Fruit fly (Drosophila melanogaster) whole organism, prepupa: Measurements from ENCODE around the gene stv.
A peak's percentile ranks its signal among the peaks of the same experiment; 100 is the strongest.

ENCODE experiments used
- Blimp-1 ChIP-seq: fragments of 200-800 bp; sonication (Bioruptor generic); optimal IDR thresholded peaks from 3 replicates; lab custom pipeline; 2017; ENCODE audit warnings: missing biosample characterization, missing genetic modification characterization, mild to moderate bottlenecking, moderate library complexity, missing genetic modification reagents
- CG11762 ChIP-seq: fragments of 200-800 bp; sonication (Bioruptor generic); optimal IDR thresholded peaks from 3 replicates; lab custom pipeline; 2016; ENCODE audit warnings: missing biosample characterization, missing genetic modification characterization; ENCODE audit not compliant: insufficient read depth
- CG15336 ChIP-seq: fragments of 200-800 bp; sonication (Bioruptor generic); IDR thresholded peaks from 2 replicates; pipeline ENCODE4 v1.3.6; 2022; ENCODE audit warnings: missing biosample characterization, missing genetic modification characterization
- CG34406 ChIP-seq: fragments of 200-800 bp; sonication (Bioruptor generic); optimal IDR thresholded peaks from 3 replicates; lab custom pipeline; 2016; ENCODE audit warnings: missing biosample characterization, missing genetic modification characterization
- CG6808 ChIP-seq: fragments of 200-800 bp; sonication (Bioruptor generic); optimal IDR thresholded peaks from 3 replicates; lab custom pipeline; 2017; ENCODE audit warnings: missing biosample characterization, missing genetic modification characterization, mild to moderate bottlenecking, moderate library complexity, missing genetic modification reagents
- CG6854 ChIP-seq: fragments of 200-800 bp; sonication (Bioruptor generic); optimal IDR thresholded peaks from 2 replicates; lab custom pipeline; 2017; ENCODE audit warnings: missing biosample characterization, mild to moderate bottlenecking, missing genetic modification characterization
- Gug ChIP-seq: fragments of 200-800 bp; sonication (Bioruptor generic); IDR thresholded peaks from 2 replicates; pipeline ENCODE4 v1.3.6; 2022; ENCODE audit warnings: missing biosample characterization, missing genetic modification characterization
- Hr39 ChIP-seq: fragments of 200-800 bp; sonication (Bioruptor generic); optimal IDR thresholded peaks from 2 replicates; lab custom pipeline; 2016; ENCODE audit warnings: missing biosample characterization, missing genetic modification characterization
- OdsH ChIP-seq: fragments of 200-800 bp; sonication (Bioruptor generic); optimal IDR thresholded peaks from 3 replicates; lab custom pipeline; 2016; ENCODE audit warnings: missing biosample characterization, missing genetic modification characterization
- Smox ChIP-seq: fragments of 200-800 bp; sonication (Bioruptor generic); optimal IDR thresholded peaks from 3 replicates; lab custom pipeline; 2016; ENCODE audit warnings: missing biosample characterization, missing genetic modification characterization
- dsx ChIP-seq: fragments of 200-800 bp; optimal IDR thresholded peaks from 3 replicates; lab custom pipeline; 2019; ENCODE audit warnings: missing biosample characterization, mild to moderate bottlenecking, missing genetic modification characterization, moderate library complexity; ENCODE audit not compliant: poor library complexity, severe bottlenecking
- fd85E ChIP-seq: fragments of 200-800 bp; sonication (Bioruptor generic); optimal IDR thresholded peaks from 3 replicates; lab custom pipeline; 2016; ENCODE audit warnings: missing biosample characterization, missing genetic modification characterization
- svp ChIP-seq: fragments of 200-800 bp; sonication (Bioruptor generic); peaks from one replicate; lab custom pipeline; 2016; ENCODE audit warnings: missing biosample characterization, missing genetic modification characterization

DNA sequence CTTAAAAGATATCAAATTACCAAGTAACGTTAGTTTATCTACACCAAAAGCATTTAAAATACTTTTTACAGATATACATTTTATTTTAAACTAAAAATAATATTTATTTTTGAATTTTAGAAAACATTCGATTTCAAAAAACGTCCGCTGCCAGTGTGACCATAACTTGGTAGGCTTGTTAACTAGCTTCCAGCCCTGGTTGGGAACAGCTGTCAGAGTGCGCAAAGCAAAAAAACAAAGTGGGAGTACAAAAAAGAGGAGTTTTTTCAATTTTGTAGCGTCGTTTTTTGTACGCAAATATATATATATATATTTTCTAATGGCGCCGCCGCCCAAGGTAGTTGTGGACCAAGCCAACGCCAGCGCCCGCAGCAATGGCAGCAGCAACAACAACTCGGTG is 34.9 kb upstream of the stv start, which contains the start of gene cmb:
- TF ChIP-seq CG6854: peak; percentile 80
- TF ChIP-seq Gug: peak; percentile 79
- peak; percentile 62 for TF ChIP-seq CG34406 (GFP tag; lab: Kevin White, UChicago)
- TF ChIP-seq OdsH (GFP tag; lab: Kevin White, UChicago): peak; percentile 71
- no peak for TF ChIP-seq fd85E (GFP tag; lab: Kevin White, UChicago)
- TF ChIP-seq CG11762 (GFP tag; lab: Kevin White, UChicago): peak; percentile 59
- peak; percentile 16 for TF ChIP-seq Blimp-1 (GFP tag; lab: Kevin White, UChicago)
- no peak for TF ChIP-seq svp (GFP tag; lab: Kevin White, UChicago)
- TF ChIP-seq CG6808 (GFP tag; lab: Kevin White, UChicago): peak; percentile 87
- TF ChIP-seq dsx (GFP tag; lab: Kevin White, UChicago): peak; percentile 88
- TF ChIP-seq Hr39: no peak
- peak; percentile 12 for TF ChIP-seq Smox (GFP tag; lab: Kevin White, UChicago)
- peak; percentile 91 for TF ChIP-seq CG15336
